Fruit fly (Drosophila melanogaster) whole organism, prepupa: ENCODE results near the gene CG5447.

Experiments used
- Blimp-1 ChIP-seq: fragments of 200-800 bp; sonication (Bioruptor generic); optimal IDR thresholded peaks from 3 replicates; lab custom pipeline; 2017; ENCODE audit warnings: missing biosample characterization, missing genetic modification characterization, mild to moderate bottlenecking, moderate library complexity, missing genetic modification reagents
- CG10631 ChIP-seq: fragments of 200-800 bp; sonication (Bioruptor generic); optimal IDR thresholded peaks from 2 replicates; lab custom pipeline; 2016; ENCODE audit warnings: missing biosample characterization, missing genetic modification characterization
- CG10669 ChIP-seq: fragments of 200-800 bp; sonication (Bioruptor generic); optimal IDR thresholded peaks from 3 replicates; lab custom pipeline; 2018; ENCODE audit warnings: missing biosample characterization, mild to moderate bottlenecking, missing genetic modification characterization, moderate library complexity
- CG11294 ChIP-seq: fragments of 200-800 bp; sonication (Bioruptor generic); IDR thresholded peaks from 2 replicates; pipeline ENCODE4 v1.3.6; 2022; ENCODE audit warnings: missing biosample characterization, missing genetic modification characterization
- CG11902 ChIP-seq: fragments of 200-800 bp; sonication (Bioruptor generic); optimal IDR thresholded peaks from 3 replicates; lab custom pipeline; 2016; ENCODE audit warnings: missing biosample characterization, missing genetic modification characterization
- CG15336 ChIP-seq: fragments of 200-800 bp; sonication (Bioruptor generic); IDR thresholded peaks from 2 replicates; pipeline ENCODE4 v1.3.6; 2022; ENCODE audit warnings: missing biosample characterization, missing genetic modification characterization
- CG1621 ChIP-seq: fragments of 200-800 bp; sonication (Bioruptor generic); optimal IDR thresholded peaks from 3 replicates; lab custom pipeline; 2018; ENCODE audit warnings: missing biosample characterization, mild to moderate bottlenecking, missing genetic modification characterization
- CG16779 ChIP-seq: fragments of 200-800 bp; sonication (Bioruptor generic); optimal IDR thresholded peaks from 3 replicates; lab custom pipeline; 2017; ENCODE audit warnings: missing biosample characterization, mild to moderate bottlenecking, missing genetic modification characterization
- CG3032 ChIP-seq: fragments of 200-800 bp; optimal IDR thresholded peaks from 2 replicates; lab custom pipeline; 2019; ENCODE audit warnings: missing biosample characterization, mild to moderate bottlenecking, missing genetic modification characterization, moderate library complexity
- CG31627 ChIP-seq: fragments of 200-800 bp; sonication (Bioruptor generic); optimal IDR thresholded peaks from 3 replicates; lab custom pipeline; 2016; ENCODE audit warnings: missing biosample characterization, missing genetic modification characterization
- CG32006 ChIP-seq: fragments of 200-800 bp; sonication (Bioruptor generic); optimal IDR thresholded peaks from 3 replicates; lab custom pipeline; 2017; ENCODE audit warnings: missing biosample characterization, mild to moderate bottlenecking, missing genetic modification characterization
- CG34406 ChIP-seq: fragments of 200-800 bp; sonication (Bioruptor generic); optimal IDR thresholded peaks from 3 replicates; lab custom pipeline; 2016; ENCODE audit warnings: missing biosample characterization, missing genetic modification characterization
- CG3919 ChIP-seq: fragments of 200-800 bp; sonication (Bioruptor generic); optimal IDR thresholded peaks from 3 replicates; lab custom pipeline; 2016; ENCODE audit warnings: missing biosample characterization, missing genetic modification characterization
- CG4318 ChIP-seq: fragments of 200-800 bp; sonication (Bioruptor generic); optimal IDR thresholded peaks from 3 replicates; lab custom pipeline; 2017; ENCODE audit warnings: missing biosample characterization, mild to moderate bottlenecking, missing genetic modification characterization
- CG6163 ChIP-seq: fragments of 200-800 bp; sonication (Bioruptor generic); IDR thresholded peaks from 3 replicates; pipeline ENCODE4 v1.3.6; 2022; ENCODE audit warnings: missing biosample characterization, missing genetic modification characterization
- CG6276 ChIP-seq: fragments of 200-800 bp; sonication (Bioruptor generic); optimal IDR thresholded peaks from 2 replicates; lab custom pipeline; 2017; ENCODE audit warnings: missing biosample characterization, mild to moderate bottlenecking, missing genetic modification characterization
- CG6792 ChIP-seq: fragments of 200-800 bp; sonication (Bioruptor generic); optimal IDR thresholded peaks from 3 replicates; lab custom pipeline; 2016; ENCODE audit warnings: missing biosample characterization, missing genetic modification characterization
- CG6808 ChIP-seq: fragments of 200-800 bp; sonication (Bioruptor generic); optimal IDR thresholded peaks from 3 replicates; lab custom pipeline; 2017; ENCODE audit warnings: missing biosample characterization, missing genetic modification characterization, mild to moderate bottlenecking, moderate library complexity, missing genetic modification reagents
- CG6854 ChIP-seq: fragments of 200-800 bp; sonication (Bioruptor generic); optimal IDR thresholded peaks from 2 replicates; lab custom pipeline; 2017; ENCODE audit warnings: missing biosample characterization, mild to moderate bottlenecking, missing genetic modification characterization
- CG8119 ChIP-seq: fragments of 200-800 bp; sonication (Bioruptor generic); IDR thresholded peaks from 3 replicates; pipeline ENCODE4 v1.3.6; 2022; ENCODE audit warnings: missing biosample characterization, missing genetic modification characterization
- CG8319 ChIP-seq: fragments of 200-800 bp; sonication (Bioruptor generic); optimal IDR thresholded peaks from 3 replicates; lab custom pipeline; 2016; ENCODE audit warnings: missing biosample characterization, missing genetic modification characterization
- CG8632 ChIP-seq: fragments of 200-800 bp; sonication (Bioruptor generic); optimal IDR thresholded peaks from 3 replicates; lab custom pipeline; 2016; ENCODE audit warnings: missing biosample characterization, missing genetic modification characterization
- Eip75B ChIP-seq: fragments of 200-800 bp; sonication (Bioruptor generic); optimal IDR thresholded peaks from 3 replicates; lab custom pipeline; 2016; ENCODE audit warnings: missing biosample characterization, missing genetic modification characterization
- Eip93F ChIP-seq: fragments of 200-800 bp; sonication (Bioruptor generic); optimal IDR thresholded peaks from 2 replicates; lab custom pipeline; 2016; ENCODE audit warnings: missing biosample characterization, mild to moderate bottlenecking, missing genetic modification characterization
- Ets21C ChIP-seq: fragments of 200-800 bp; sonication (Bioruptor generic); optimal IDR thresholded peaks from 3 replicates; lab custom pipeline; 2016; ENCODE audit warnings: missing biosample characterization, missing genetic modification characterization
- Ets96B ChIP-seq: fragments of 200-800 bp; optimal IDR thresholded peaks from 2 replicates; lab custom pipeline; 2019; ENCODE audit warnings: missing biosample characterization, mild to moderate bottlenecking, missing genetic modification characterization, moderate library complexity
- Gug ChIP-seq: fragments of 200-800 bp; sonication (Bioruptor generic); IDR thresholded peaks from 2 replicates; pipeline ENCODE4 v1.3.6; 2022; ENCODE audit warnings: missing biosample characterization, missing genetic modification characterization
- Hr38 ChIP-seq: sonication (Bioruptor generic); optimal IDR thresholded peaks from 2 replicates; lab custom pipeline; 2016; ENCODE audit warnings: missing biosample characterization, missing genetic modification characterization
- Hr39 ChIP-seq: fragments of 200-800 bp; sonication (Bioruptor generic); optimal IDR thresholded peaks from 2 replicates; lab custom pipeline; 2016; ENCODE audit warnings: missing biosample characterization, missing genetic modification characterization
- Hr4 ChIP-seq: fragments of 200-800 bp; sonication (Bioruptor generic); optimal IDR thresholded peaks from 3 replicates; lab custom pipeline; 2016; ENCODE audit warnings: missing biosample characterization, missing genetic modification characterization
- Lpt ChIP-seq: fragments of 200-800 bp; sonication (Bioruptor generic); optimal IDR thresholded peaks from 3 replicates; lab custom pipeline; 2016; ENCODE audit warnings: missing biosample characterization, missing genetic modification characterization
- Met ChIP-seq: fragments of 200-800 bp; sonication (Bioruptor generic); optimal IDR thresholded peaks from 3 replicates; lab custom pipeline; 2016; ENCODE audit warnings: missing biosample characterization, missing genetic modification characterization
- Smox ChIP-seq: fragments of 200-800 bp; sonication (Bioruptor generic); optimal IDR thresholded peaks from 3 replicates; lab custom pipeline; 2016; ENCODE audit warnings: missing biosample characterization, missing genetic modification characterization
- Sox102F ChIP-seq: fragments of 200-800 bp; sonication (Bioruptor generic); optimal IDR thresholded peaks from 2 replicates; lab custom pipeline; 2016; ENCODE audit warnings: missing biosample characterization, mild to moderate bottlenecking, missing genetic modification characterization
- Sox14 ChIP-seq: fragments of 200-800 bp; sonication (Bioruptor generic); optimal IDR thresholded peaks from 3 replicates; lab custom pipeline; 2016; ENCODE audit warnings: missing biosample characterization, missing genetic modification characterization
- Sox15 ChIP-seq: fragments of 200-800 bp; sonication (Bioruptor generic); optimal IDR thresholded peaks from 3 replicates; lab custom pipeline; 2016; ENCODE audit warnings: missing biosample characterization, missing genetic modification characterization
- acj6 ChIP-seq: fragments of 200-800 bp; sonication (Bioruptor generic); optimal IDR thresholded peaks from 3 replicates; lab custom pipeline; 2016; ENCODE audit warnings: missing biosample characterization, missing genetic modification characterization
- cyc ChIP-seq: fragments of 200-800 bp; sonication (Bioruptor generic); optimal IDR thresholded peaks from 3 replicates; lab custom pipeline; 2016; ENCODE audit warnings: missing biosample characterization, missing genetic modification characterization
- dac ChIP-seq: fragments of 200-800 bp; sonication (Bioruptor generic); optimal IDR thresholded peaks from 2 replicates; lab custom pipeline; 2017; ENCODE audit warnings: missing biosample characterization, mild to moderate bottlenecking, missing genetic modification characterization
- esn ChIP-seq: fragments of 200-800 bp; sonication (Bioruptor generic); optimal IDR thresholded peaks from 2 replicates; lab custom pipeline; 2016; ENCODE audit warnings: missing biosample characterization, mild to moderate bottlenecking, missing genetic modification characterization, moderate library complexity
- fd59A ChIP-seq: fragments of 200-800 bp; sonication (Bioruptor generic); optimal IDR thresholded peaks from 2 replicates; lab custom pipeline; 2017; ENCODE audit warnings: missing biosample characterization, mild to moderate bottlenecking, missing genetic modification characterization, missing genetic modification reagents
- fd85E ChIP-seq: fragments of 200-800 bp; sonication (Bioruptor generic); optimal IDR thresholded peaks from 3 replicates; lab custom pipeline; 2016; ENCODE audit warnings: missing biosample characterization, missing genetic modification characterization
- lz ChIP-seq: fragments of 200-800 bp; sonication (Bioruptor generic); optimal IDR thresholded peaks from 3 replicates; lab custom pipeline; 2016; ENCODE audit warnings: missing biosample characterization, missing genetic modification characterization
- net ChIP-seq: fragments of 200-800 bp; sonication (Bioruptor generic); optimal IDR thresholded peaks from 3 replicates; lab custom pipeline; 2016; ENCODE audit warnings: missing biosample characterization, missing genetic modification characterization
- pdm3 ChIP-seq: fragments of 200-800 bp; sonication (Bioruptor generic); optimal IDR thresholded peaks from 3 replicates; lab custom pipeline; 2016; ENCODE audit warnings: missing biosample characterization, missing genetic modification characterization
- salr ChIP-seq, 2 experiments: fragments of 200-800 bp; sonication (Bioruptor generic); optimal IDR thresholded peaks; 3 replicates each; lab custom pipeline; 2016 to 2018; ENCODE audit warnings: missing biosample characterization in 2 of 2, missing genetic modification characterization in 2 of 2, mild to moderate bottlenecking in 1 of 2
- ss ChIP-seq, 2 experiments: fragments of 200-800 bp; sonication (Bioruptor generic); optimal IDR thresholded peaks; 2 replicates in 1 of 2; 3 replicates in 1 of 2; lab custom pipeline; 2017 to 2018; ENCODE audit warnings: mild to moderate bottlenecking in 2 of 2, missing biosample characterization in 2 of 2, missing genetic modification characterization in 2 of 2, moderate library complexity in 1 of 2
- svp ChIP-seq: fragments of 200-800 bp; sonication (Bioruptor generic); peaks from one replicate; lab custom pipeline; 2016; ENCODE audit warnings: missing biosample characterization, missing genetic modification characterization
- topi ChIP-seq: fragments of 200-800 bp; sonication (Bioruptor generic); optimal IDR thresholded peaks from 3 replicates; lab custom pipeline; 2016; ENCODE audit warnings: missing biosample characterization, missing genetic modification characterization

The CG5447 gene

DNA sequence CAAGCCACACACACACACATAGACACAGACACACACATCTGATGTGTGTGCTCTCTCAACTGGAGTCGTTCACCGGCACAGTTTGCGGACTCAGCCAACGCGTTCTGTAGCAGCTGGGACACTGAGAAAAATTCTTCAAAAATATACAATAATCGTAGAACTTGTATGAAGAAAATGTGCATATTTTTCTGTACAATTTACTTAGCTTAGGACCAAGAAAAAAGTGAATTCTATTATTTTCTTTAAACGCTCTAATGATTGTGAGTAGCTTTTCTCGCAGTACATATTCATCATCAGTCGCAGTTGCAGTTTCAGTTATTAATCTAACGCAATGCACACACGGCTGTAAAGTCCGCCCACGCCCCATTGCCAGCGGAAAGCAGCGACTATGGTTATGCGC is 44.0 kb downstream of the CG5447 start (continued):
- TF ChIP-seq CG8319 (GFP tag; lab: Kevin White, UChicago): no peak
- TF ChIP-seq CG16779 (tag; lab: Kevin White, UChicago): peak; percentile 41
- TF ChIP-seq CG8632 (GFP tag; lab: Kevin White, UChicago): no peak
- TF ChIP-seq acj6: peak; percentile 15
- TF ChIP-seq fd59A: no peak
- peak; percentile 34 for TF ChIP-seq CG6808 (GFP tag; lab: Kevin White, UChicago)
- TF ChIP-seq CG3032 (tag; lab: Kevin White, UChicago): peak; percentile 56
- TF ChIP-seq Sox14 (GFP tag; lab: Kevin White, UChicago): peak; percentile 33
- no peak for TF ChIP-seq Sox15 (GFP tag; lab: Kevin White, UChicago)
- no peak for TF ChIP-seq Hr38 (GFP tag; lab: Kevin White, UChicago)
- TF ChIP-seq CG6276 (GFP tag; lab: Kevin White, UChicago): peak; percentile 78
- peak; percentile 75 for TF ChIP-seq CG32006 (GFP tag; lab: Kevin White, UChicago)
- peak; percentile 58 for TF ChIP-seq CG10669
- TF ChIP-seq Ets21C (GFP tag; lab: Kevin White, UChicago): no peak
- TF ChIP-seq pdm3 (GFP tag; lab: Kevin White, UChicago): peak; percentile 49
- TF ChIP-seq CG8119 (GFP tag; lab: Robert Waterston, UW): peak; percentile 81
- no peak for TF ChIP-seq CG31627

DNA sequence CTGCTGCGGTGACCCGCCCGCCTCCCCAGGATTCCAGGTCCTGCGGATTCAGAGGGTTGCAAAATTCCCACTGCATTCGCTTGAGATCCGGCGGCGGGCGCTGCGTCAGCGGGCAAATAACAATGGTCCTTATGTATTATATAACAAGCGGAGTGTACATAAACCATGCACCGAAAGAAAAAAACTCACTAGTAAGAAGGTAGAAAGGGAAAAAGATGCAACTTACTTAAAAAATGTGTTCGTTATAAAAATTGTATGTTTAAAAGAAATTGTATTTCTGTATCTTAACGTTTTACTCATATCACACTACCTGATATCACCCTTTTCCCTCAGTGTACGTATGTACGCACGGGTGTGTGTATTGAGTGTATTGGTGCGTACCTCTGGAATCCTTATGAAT is 46.8 kb downstream of the CG5447 start:
- TF ChIP-seq CG3032 (tag; lab: Kevin White, UChicago) (peak; percentile 70), Hr38 (GFP tag; lab: Kevin White, UChicago) (no peak), Met (GFP tag; lab: Kevin White, UChicago) (peak; percentile 77), CG11902 (GFP tag; lab: Kevin White, UChicago) (peak; percentile 30), Smox (peak; percentile 72), cyc (GFP tag; lab: Kevin White, UChicago) (peak; percentile 77), acj6 (peak; percentile 76), CG6854 (GFP tag; lab: Kevin White, UChicago) (peak; percentile 36), net (GFP tag; lab: Kevin White, UChicago) (peak; percentile 34), CG4318 (GFP tag; lab: Kevin White, UChicago) (no peak), Gug (GFP tag; lab: Robert Waterston, UW) (peak; percentile 34; the same call in 1 of the 2 replicates), Eip93F (no peak), topi (GFP tag; lab: Kevin White, UChicago) (peak; percentile 75), ss (GFP tag; optimal IDR thresholded peaks at IDR 0.05; lab: Kevin White, UChicago) (peak; percentile 21 to 76), CG3919 (peak; percentile 76), CG6276 (GFP tag; lab: Kevin White, UChicago) (no peak), CG32006 (GFP tag; lab: Kevin White, UChicago) (peak; percentile 47), svp (GFP tag; lab: Kevin White, UChicago) (peak; percentile 89), Sox14 (GFP tag; lab: Kevin White, UChicago) (peak; percentile 74), CG1621 (peak; percentile 63), Hr39 (GFP tag; lab: Kevin White, UChicago) (peak; percentile 76), CG11294 (GFP tag; lab: Robert Waterston, UW) (no peak), fd59A (peak; percentile 45), CG6163 (peak; percentile 80), CG6792 (peak; percentile 76), Hr4 (GFP tag; lab: Kevin White, UChicago) (peak; percentile 52), CG6808 (GFP tag; lab: Kevin White, UChicago) (peak; percentile 72), CG15336 (GFP tag; lab: Robert Waterston, UW) (0 out of 2 replicates have a peak, but pooled peaks have one; percentile 25), CG10631 (GFP tag; lab: Kevin White, UChicago) (peak; percentile 61), CG8119 (GFP tag; lab: Robert Waterston, UW) (no peak), CG10669 (peak; percentile 64), Blimp-1 (peak; percentile 29), Eip75B (GFP tag; lab: Kevin White, UChicago) (peak; percentile 73), Ets96B (peak; percentile 75), salr (GFP tag; optimal IDR thresholded peaks at IDR 0.05; lab: Kevin White, UChicago) (peak in 1 of 2 experiments; percentile 40), esn (GFP tag; lab: Kevin White, UChicago) (peak; percentile 85), dac (no peak), CG34406 (GFP tag; lab: Kevin White, UChicago) (peak; percentile 63), fd85E (no peak), Sox102F (GFP tag; lab: Kevin White, UChicago) (peak; percentile 78), Lpt (GFP tag; lab: Kevin White, UChicago) (no peak), lz (GFP tag; lab: Kevin White, UChicago) (peak; percentile 80)
